Worm (Caenorhabditis elegans) whole organism, L3 larva: Measurements from ENCODE around the gene F43H9.4.

Experiments
- ZK546.5 ChIP-seq: sonication (generic microtip); optimal IDR thresholded peaks from 2 replicates; lab custom pipeline; 2017; ENCODE audit warnings: missing biosample characterization, missing genetic modification characterization
- ama-1 ChIP-seq: fragments of 150-350 bp; optimal IDR thresholded peaks from 2 replicates; lab custom pipeline; 2018
- hmg-11 ChIP-seq: sonication (generic microtip); optimal IDR thresholded peaks from 2 replicates; lab custom pipeline; 2016; ENCODE audit warnings: missing genetic modification characterization, missing compliant biosample characterization
- nhr-11 ChIP-seq: fragments of 150-350 bp; optimal IDR thresholded peaks from 2 replicates; lab custom pipeline; 2014; ENCODE audit warnings: missing biosample characterization, missing genetic modification characterization
- nhr-77 ChIP-seq: fragments of 150-350 bp; optimal IDR thresholded peaks from 2 replicates; lab custom pipeline; 2014; ENCODE audit warnings: missing biosample characterization, missing genetic modification characterization

ce11 chrV:8010846-8011245 is 15.7 kb upstream of the F43H9.4 start, which contains the start of gene lmtr-2:
- TF ChIP-seq ZK546.5 (tag; lab: Kevin White, UChicago) (no peak), ama-1 (lab: Kevin White, UChicago) (no peak), nhr-77 (tag; lab: Kevin White, UChicago) (no peak), hmg-11 (tag; lab: Kevin White, UChicago) (no peak), nhr-11 (tag; lab: Kevin White, UChicago) (no peak)
